Fruit fly (Drosophila melanogaster) whole organism, pupa: ENCODE results near the gene Oatp30B.

Experiments
- CG12605 ChIP-seq: fragments of 200-800 bp; sonication (Bioruptor generic); IDR thresholded peaks from 2 replicates; pipeline ENCODE4 v1.3.6; 2022; ENCODE audit warnings: missing biosample characterization, missing genetic modification characterization
- CG13204 ChIP-seq: fragments of 200-800 bp; sonication (Bioruptor generic); optimal IDR thresholded peaks from 2 replicates; lab custom pipeline; 2018; ENCODE audit warnings: missing biosample characterization, mild to moderate bottlenecking, missing genetic modification characterization, moderate library complexity
- CG14655 ChIP-seq: fragments of 200-800 bp; sonication (Bioruptor generic); optimal IDR thresholded peaks from 3 replicates; lab custom pipeline; 2017; ENCODE audit warnings: mild to moderate bottlenecking, missing biosample characterization, missing genetic modification reagents, missing genetic modification characterization
- CG15710 ChIP-seq: fragments of 200-800 bp; sonication (Bioruptor generic); optimal IDR thresholded peaks from 2 replicates; lab custom pipeline; 2018; ENCODE audit warnings: missing biosample characterization, mild to moderate bottlenecking, missing genetic modification characterization, moderate library complexity
- CG32121 ChIP-seq: fragments of 200-800 bp; sonication (Bioruptor generic); IDR thresholded peaks from 2 replicates; pipeline ENCODE4 v1.3.6; 2022; ENCODE audit warnings: missing biosample characterization, missing genetic modification characterization
- CG34367 ChIP-seq: fragments of 200-800 bp; sonication (Bioruptor generic); optimal IDR thresholded peaks from 2 replicates; lab custom pipeline; 2018; ENCODE audit warnings: missing biosample characterization, mild to moderate bottlenecking, missing genetic modification characterization
- CG8159 ChIP-seq: fragments of 200-800 bp; sonication (Bioruptor generic); optimal IDR thresholded peaks from 3 replicates; lab custom pipeline; 2018; ENCODE audit warnings: missing biosample characterization, mild to moderate bottlenecking, missing genetic modification characterization, moderate library complexity
- D1 ChIP-seq: fragments of 200-800 bp; sonication (Bioruptor generic); optimal IDR thresholded peaks from 2 replicates; lab custom pipeline; 2018; ENCODE audit warnings: missing biosample characterization, mild to moderate bottlenecking, missing genetic modification characterization, moderate library complexity
- EcR ChIP-seq: fragments of 200-800 bp; sonication (Bioruptor generic); optimal IDR thresholded peaks from 3 replicates; lab custom pipeline; 2019; ENCODE audit warnings: missing biosample characterization, missing genetic modification characterization, mild to moderate bottlenecking, moderate library complexity, missing genetic modification reagents
- Snoo ChIP-seq: fragments of 200-800 bp; sonication (Bioruptor generic); optimal IDR thresholded peaks from 3 replicates; lab custom pipeline; 2017; ENCODE audit warnings: missing biosample characterization, mild to moderate bottlenecking, missing genetic modification characterization, inconsistent platforms
- fd96Ca ChIP-seq: fragments of 200-800 bp; sonication (Bioruptor generic); IDR thresholded peaks from 3 replicates; pipeline ENCODE4 v1.3.6; 2022; ENCODE audit warnings: missing biosample characterization, missing genetic modification characterization
- gl ChIP-seq: fragments of 200-800 bp; sonication (Bioruptor generic); optimal IDR thresholded peaks from 2 replicates; lab custom pipeline; 2018; ENCODE audit warnings: missing biosample characterization, mild to moderate bottlenecking, missing genetic modification characterization

DNA sequence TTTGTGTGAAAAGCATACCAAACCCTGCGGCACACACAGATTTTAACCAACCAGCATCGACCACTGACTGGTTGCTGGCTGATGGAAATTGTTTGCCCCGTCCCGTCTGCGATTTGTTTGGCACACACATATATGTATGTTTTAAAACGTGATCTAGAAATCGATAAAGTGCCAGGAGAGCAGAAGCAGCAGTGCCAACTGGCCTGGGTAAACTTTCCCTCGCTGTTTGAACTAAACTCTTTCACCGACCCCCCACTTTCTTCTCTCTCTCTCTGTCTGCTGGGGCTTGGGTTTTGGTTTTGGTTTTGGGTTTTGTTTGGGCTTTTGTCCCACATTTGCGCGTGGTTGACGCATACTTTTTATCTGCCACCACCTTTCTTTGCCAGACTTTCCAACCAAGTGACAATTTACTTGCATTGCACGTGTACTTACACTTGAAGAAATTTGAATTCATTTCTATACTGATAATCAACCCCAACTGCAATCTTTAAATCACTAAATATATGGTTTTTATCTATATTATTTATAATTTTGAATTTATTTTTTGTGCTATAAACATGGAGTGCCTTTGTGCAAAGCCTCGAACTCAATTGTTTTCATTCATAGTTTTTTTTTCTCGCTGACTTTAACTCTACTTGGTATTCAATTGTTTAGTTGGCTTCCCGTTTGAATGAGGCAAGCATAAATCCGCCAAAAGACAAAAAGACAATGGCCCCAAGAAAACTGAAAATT lies 15.5 kb upstream of the Oatp30B start:
- TF ChIP-seq EcR (GFP tag; lab: Kevin White, UChicago) (no peak), CG34367 (tag; lab: Kevin White, UChicago) (no peak), CG15710 (tag; lab: Kevin White, UChicago) (no peak), D1 (no peak), CG12605 (GFP tag; lab: Robert Waterston, UW) (no peak), gl (tag; lab: Kevin White, UChicago) (no peak), Snoo (tag; lab: Kevin White, UChicago) (peak; percentile 18), CG14655 (GFP tag; lab: Kevin White, UChicago) (peak; percentile 37), CG13204 (GFP tag; lab: Kevin White, UChicago) (no peak), fd96Ca (no peak), CG32121 (peak; percentile 44; the same call in 1 of the 2 replicates), CG8159 (tag; lab: Kevin White, UChicago) (peak; percentile 5)
